Fruit fly (Drosophila melanogaster): ENCODE data around the gene Cubn2.

Gene Cubn2

dm6 chr3L:11819639-11820456, 5.3 kb upstream of the Cubn2 start (continued):
- TF ChIP-seq slou (GFP tag; optimal IDR thresholded peaks at IDR 0.05) (no peak), gce (GFP tag; IDR thresholded peaks at IDR 0.05) (peak; percentile 58; the same call in 1 of the 3 replicates), hbn (GFP tag; IDR thresholded peaks at IDR 0.05; ENCODE audit: partially characterized antibody) (no peak), Deaf1 (tag; optimal IDR thresholded peaks at IDR 0.05) (no peak), lab (GFP tag; optimal IDR thresholded peaks at IDR 0.05) (peak; percentile 37), Chrac-16 (GFP tag; optimal IDR thresholded peaks at IDR 0.05) (no peak), insv (GFP tag; optimal IDR thresholded peaks at IDR 0.05) (no peak), CG2120 (GFP tag; optimal IDR thresholded peaks at IDR 0.05) (peak; percentile 63), CG12659 (GFP tag; optimal IDR thresholded peaks at IDR 0.05) (no peak), Nf-YA (GFP tag; IDR thresholded peaks at IDR 0.05) (no peak), unc-4 (GFP tag; IDR thresholded peaks at IDR 0.05; ENCODE audit: partially characterized antibody) (peak; percentile 23; the same call in 1 of the 2 replicates), MTF-1 (GFP tag; optimal IDR thresholded peaks at IDR 0.05; ENCODE audit: borderline replicate concordance) (no peak), caup (GFP tag; optimal IDR thresholded peaks at IDR 0.05; ENCODE audit: severe bottlenecking) (no peak), lilli (GFP tag; optimal IDR thresholded peaks at IDR 0.05) (peak; percentile 53), dati (GFP tag; IDR thresholded peaks at IDR 0.05) (no peak), org-1 (GFP tag; optimal IDR thresholded peaks at IDR 0.05) (no peak), bab2 (GFP tag; optimal IDR thresholded peaks at IDR 0.05) (no peak), CG2129 (GFP tag; IDR thresholded peaks at IDR 0.05; ENCODE audit: partially characterized antibody) (no peak), zen2 (GFP tag; IDR thresholded peaks at IDR 0.05; ENCODE audit: partially characterized antibody) (no peak), CG30431 (GFP tag; optimal IDR thresholded peaks at IDR 0.05) (no peak), Ssrp (tag; optimal IDR thresholded peaks at IDR 0.05) (no peak), B-H2 (GFP tag; optimal IDR thresholded peaks at IDR 0.05) (no peak), wek (GFP tag; optimal IDR thresholded peaks at IDR 0.05) (peak; percentile 18), CG12391 (tag; optimal IDR thresholded peaks at IDR 0.05) (peak; percentile 51), stc (GFP tag; IDR thresholded peaks at IDR 0.05) (no peak), CG14050 (GFP tag; IDR thresholded peaks at IDR 0.05) (no peak), CG4282 (GFP tag; optimal IDR thresholded peaks at IDR 0.05) (no peak), ase (GFP tag; IDR thresholded peaks at IDR 0.05) (peak; percentile 55; the same call in 1 of the 3 replicates), zfh1 (GFP tag; IDR thresholded peaks at IDR 0.05) (peak; percentile 40; the same call in 1 of the 3 replicates), CG10274 (GFP tag; optimal IDR thresholded peaks at IDR 0.05) (no peak), sna (GFP tag; IDR thresholded peaks at IDR 0.05; ENCODE audit: partially characterized antibody) (no peak), sob (GFP tag; IDR thresholded peaks at IDR 0.05) (peak; percentile 63), nerfin-2 (GFP tag; IDR thresholded peaks at IDR 0.05; ENCODE audit: partially characterized antibody) (no peak), tx (GFP tag; optimal IDR thresholded peaks at IDR 0.05) (peak; percentile 10), CG17802 (tag; optimal IDR thresholded peaks at IDR 0.05) (no peak), p53 (GFP tag; optimal IDR thresholded peaks at IDR 0.05) (no peak), HLH54F (GFP tag; optimal IDR thresholded peaks at IDR 0.05) (peak; percentile 26), en (GFP tag; optimal IDR thresholded peaks at IDR 0.05) (no peak), aop (GFP tag; IDR thresholded peaks at IDR 0.05) (no peak), Dad (GFP tag; optimal IDR thresholded peaks at IDR 0.05) (no peak), CG17829 (tag; optimal IDR thresholded peaks at IDR 0.05) (peak; percentile 53), Hr78 (GFP tag; optimal IDR thresholded peaks at IDR 0.05) (peak in 1 of 2 experiments; percentile 85), dpn (GFP tag; optimal IDR thresholded peaks at IDR 0.05) (peak; percentile 32 to 45), Lpt (GFP tag; optimal IDR thresholded peaks at IDR 0.05) (no peak), Poxn (GFP tag; IDR thresholded peaks at IDR 0.05) (0 out of 2 replicates have a peak, but pooled peaks have one; percentile 19), CG15696 (tag; optimal IDR thresholded peaks at IDR 0.05) (no peak), ems (GFP tag; optimal IDR thresholded peaks at IDR 0.05) (peak; percentile 33), HLH3B (GFP tag; IDR thresholded peaks at IDR 0.05) (peak; percentile 42; the same call in 1 of the 2 replicates)
